Fruit fly (Drosophila melanogaster) whole organism, embryonic: ENCODE results near the gene CG43679.
A peak's percentile ranks its signal among the peaks of the same experiment; 100 is the strongest.

Experiments used
- Adf1 ChIP-seq: fragments of 200-800 bp; sonication (Bioruptor generic); IDR thresholded peaks from 2 replicates; pipeline ENCODE4 v1.3.6; 2022; ENCODE audit warnings: missing biosample characterization, missing genetic modification characterization
- Atf6 ChIP-seq: fragments of 200-800 bp; sonication (Bioruptor generic); IDR thresholded peaks from 2 replicates; pipeline ENCODE4 v1.3.6; 2022; ENCODE audit warnings: missing biosample characterization, missing genetic modification characterization
- B-H1 ChIP-seq: fragments of 200-800 bp; sonication (Bioruptor generic); IDR thresholded peaks from 3 replicates; pipeline ENCODE4 v1.3.6; 2022; ENCODE audit warnings: missing biosample characterization, missing genetic modification characterization
- CG12236 ChIP-seq: fragments of 200-800 bp; sonication (Bioruptor generic); optimal IDR thresholded peaks from 2 replicates; lab custom pipeline; 2016; ENCODE audit warnings: missing biosample characterization, missing genetic modification characterization
- CG15479 ChIP-seq: fragments of 200-800 bp; sonication (Bioruptor generic); optimal IDR thresholded peaks from 3 replicates; lab custom pipeline; 2019; ENCODE audit warnings: missing biosample characterization, mild to moderate bottlenecking, missing genetic modification characterization, moderate library complexity
- CG16779 ChIP-seq: fragments of 200-800 bp; sonication (Bioruptor generic); IDR thresholded peaks from 2 replicates; pipeline ENCODE4 v1.3.6; 2022; ENCODE audit warnings: missing biosample characterization, missing genetic modification characterization
- CG18011 ChIP-seq: fragments of 200-800 bp; sonication (Bioruptor generic); optimal IDR thresholded peaks from 2 replicates; lab custom pipeline; 2017; ENCODE audit warnings: missing biosample characterization, missing genetic modification characterization, mild to moderate bottlenecking, moderate library complexity, missing genotype
- CG2199 ChIP-seq: fragments of 200-800 bp; sonication (Bioruptor generic); IDR thresholded peaks from 3 replicates; pipeline ENCODE4 v1.3.6; 2022; ENCODE audit warnings: missing biosample characterization, missing genetic modification characterization
- CG3407 ChIP-seq: fragments of 200-800 bp; sonication (Bioruptor generic); optimal IDR thresholded peaks from 2 replicates; lab custom pipeline; 2018; ENCODE audit warnings: missing biosample characterization, mild to moderate bottlenecking, missing genetic modification characterization
- CG5245 ChIP-seq: fragments of 200-800 bp; sonication (Bioruptor generic); optimal IDR thresholded peaks from 3 replicates; lab custom pipeline; 2016; ENCODE audit warnings: missing biosample characterization, missing genetic modification characterization
- CG8765 ChIP-seq: fragments of 200-800 bp; sonication (Bioruptor generic); IDR thresholded peaks from 2 replicates; pipeline ENCODE4 v1.3.6; 2022; ENCODE audit warnings: missing biosample characterization, missing genetic modification characterization
- CG9797 ChIP-seq: fragments of 200-800 bp; sonication (Bioruptor generic); optimal IDR thresholded peaks from 3 replicates; lab custom pipeline; 2018; ENCODE audit warnings: missing biosample characterization, mild to moderate bottlenecking, missing genetic modification characterization
- CkIIα-i1 ChIP-seq: fragments of 200-800 bp; sonication (Bioruptor generic); IDR thresholded peaks from 2 replicates; pipeline ENCODE4 v1.3.6; 2022; ENCODE audit warnings: missing biosample characterization, missing genetic modification characterization
- D ChIP-seq, 2 experiments: fragments of 200-800 bp in 1 of 2; fragments of >200 bp in 1 of 2; sonication (Bioruptor generic) in 1 of 2; optimal IDR thresholded peaks; 2 replicates in 1 of 2; 3 replicates in 1 of 2; lab custom pipeline; 2017; ENCODE audit warnings: mild to moderate bottlenecking in 1 of 2, missing biosample characterization in 1 of 2, missing genetic modification characterization in 1 of 2, missing genetic modification reagents in 1 of 2
- Dfd ChIP-seq, 2 experiments: fragments of >200 bp; optimal IDR thresholded peaks; 2 replicates each; lab custom pipeline; 2017; ENCODE audit warnings: missing biosample characterization in 2 of 2, missing genetic modification characterization in 2 of 2
- E2f1 ChIP-seq: fragments of 200-800 bp; sonication (Bioruptor generic); IDR thresholded peaks from 2 replicates; pipeline ENCODE4 v1.3.6; 2022; ENCODE audit warnings: missing biosample characterization, missing genetic modification characterization
- Mrtf ChIP-seq: fragments of 200-800 bp; sonication (Bioruptor generic); IDR thresholded peaks from 3 replicates; pipeline ENCODE4 v1.3.6; 2022; ENCODE audit warnings: missing biosample characterization, missing genetic modification characterization
- Nf-YB ChIP-seq: fragments of 200-800 bp; sonication (Bioruptor generic); optimal IDR thresholded peaks from 3 replicates; lab custom pipeline; 2019; ENCODE audit warnings: missing biosample characterization, mild to moderate bottlenecking, missing genetic modification characterization, moderate library complexity
- Nf-YC ChIP-seq: fragments of 200-800 bp; optimal IDR thresholded peaks from 3 replicates; lab custom pipeline; 2019; ENCODE audit warnings: missing biosample characterization, mild to moderate bottlenecking, missing genetic modification characterization, moderate library complexity
- bcd ChIP-seq: fragments of 200-800 bp; sonication (Bioruptor generic); optimal IDR thresholded peaks from 2 replicates; lab custom pipeline; 2017; ENCODE audit warnings: missing biosample characterization, mild to moderate bottlenecking, missing genetic modification characterization
- cg ChIP-seq: fragments of 200-800 bp; sonication (Bioruptor generic); optimal IDR thresholded peaks from 3 replicates; lab custom pipeline; 2019; ENCODE audit warnings: missing biosample characterization, mild to moderate bottlenecking, missing genetic modification characterization, moderate library complexity
- chm ChIP-seq: fragments of 200-800 bp; sonication (Bioruptor generic); IDR thresholded peaks from 2 replicates; pipeline ENCODE4 v1.3.6; 2022; ENCODE audit warnings: missing biosample characterization, missing genetic modification characterization
- ci ChIP-seq: fragments of 200-800 bp; sonication (Bioruptor generic); IDR thresholded peaks from 3 replicates; pipeline ENCODE4 v1.3.6; 2022; ENCODE audit warnings: missing biosample characterization, missing genetic modification characterization
- crc ChIP-seq: fragments of 200-800 bp; sonication (Bioruptor generic); optimal IDR thresholded peaks from 2 replicates; lab custom pipeline; 2016; ENCODE audit warnings: missing biosample characterization, missing genetic modification characterization
- gcm ChIP-seq: fragments of 200-800 bp; sonication (Bioruptor generic); optimal IDR thresholded peaks from 2 replicates; lab custom pipeline; 2019; ENCODE audit warnings: missing biosample characterization, mild to moderate bottlenecking, missing genetic modification characterization, moderate library complexity
- grau ChIP-seq: fragments of 200-800 bp; optimal IDR thresholded peaks from 3 replicates; lab custom pipeline; 2019; ENCODE audit warnings: missing biosample characterization, mild to moderate bottlenecking, missing genetic modification characterization, moderate library complexity
- gsb-n ChIP-seq: fragments of 200-800 bp; sonication (Bioruptor generic); optimal IDR thresholded peaks from 3 replicates; lab custom pipeline; 2018; ENCODE audit warnings: missing biosample characterization, mild to moderate bottlenecking, missing genetic modification characterization
- hb ChIP-seq: fragments of 200-800 bp; sonication (Bioruptor generic); IDR thresholded peaks from 3 replicates; pipeline ENCODE4 v1.3.6; 2022; ENCODE audit warnings: missing biosample characterization, missing genetic modification characterization; ENCODE audit not compliant: partially characterized antibody
- lbe ChIP-seq: fragments of 200-800 bp; sonication (Bioruptor generic); optimal IDR thresholded peaks from 2 replicates; lab custom pipeline; 2016; ENCODE audit warnings: missing biosample characterization, mild to moderate bottlenecking, missing genetic modification characterization
- maf-S ChIP-seq: fragments of 200-800 bp; sonication (Bioruptor generic); optimal IDR thresholded peaks from 2 replicates; lab custom pipeline; 2016; ENCODE audit warnings: missing biosample characterization, missing genetic modification characterization
- phol ChIP-seq: fragments of 200-800 bp; sonication (Bioruptor generic); optimal IDR thresholded peaks from 3 replicates; lab custom pipeline; 2018; ENCODE audit warnings: missing biosample characterization, mild to moderate bottlenecking, missing genetic modification characterization, moderate library complexity
- prd ChIP-seq, 3 experiments: fragments of >200 bp in 2 of 3; fragments of 200-800 bp in 1 of 3; sonication (Bioruptor generic) in 1 of 3; optimal IDR thresholded peaks in 2 of 3; IDR thresholded peaks in 1 of 3; 2 replicates in 2 of 3; 3 replicates in 1 of 3; pipeline versions ENCODE4 v1.3.6 to Lab custom; 2017 to 2022; ENCODE audit warnings: missing biosample characterization in 1 of 3, missing genetic modification characterization in 1 of 3
- pros ChIP-seq: fragments of 200-800 bp; sonication (Bioruptor generic); optimal IDR thresholded peaks from 3 replicates; lab custom pipeline; 2019; ENCODE audit warnings: missing biosample characterization, mild to moderate bottlenecking, missing genetic modification characterization, moderate library complexity
- scrt ChIP-seq: fragments of 200-800 bp; sonication (Bioruptor generic); optimal IDR thresholded peaks from 2 replicates; lab custom pipeline; 2018; ENCODE audit warnings: missing biosample characterization, mild to moderate bottlenecking, missing genetic modification characterization, moderate library complexity
- seq ChIP-seq: fragments of 200-800 bp; sonication (Bioruptor generic); IDR thresholded peaks from 2 replicates; pipeline ENCODE4 v1.3.6; 2022; ENCODE audit warnings: missing biosample characterization, missing genetic modification characterization
- sima ChIP-seq: fragments of 200-800 bp; sonication (Bioruptor generic); optimal IDR thresholded peaks from 2 replicates; lab custom pipeline; 2016; ENCODE audit warnings: missing biosample characterization, missing genetic modification characterization
- sqz ChIP-seq: fragments of 200-800 bp; sonication (Bioruptor generic); optimal IDR thresholded peaks from 3 replicates; lab custom pipeline; 2018; ENCODE audit warnings: missing biosample characterization, mild to moderate bottlenecking, missing genetic modification characterization
- tap ChIP-seq: fragments of 200-800 bp; optimal IDR thresholded peaks from 3 replicates; lab custom pipeline; 2019; ENCODE audit warnings: missing biosample characterization, mild to moderate bottlenecking, missing genetic modification characterization, moderate library complexity
- tll ChIP-seq, 2 experiments: fragments of 200-800 bp in 1 of 2; fragments of >200 bp in 1 of 2; sonication (Bioruptor generic) in 1 of 2; optimal IDR thresholded peaks; 2 replicates each; lab custom pipeline; 2017 to 2019; ENCODE audit warnings: missing biosample characterization in 2 of 2, missing genetic modification characterization in 2 of 2, mild to moderate bottlenecking in 1 of 2, moderate library complexity in 1 of 2
- vfl ChIP-seq: fragments of 200-800 bp; sonication (Bioruptor generic); optimal IDR thresholded peaks from 2 replicates; lab custom pipeline; 2016; ENCODE audit warnings: missing biosample characterization, missing genetic modification characterization
- zen ChIP-seq: fragments of 200-800 bp; sonication (Bioruptor generic); optimal IDR thresholded peaks from 3 replicates; lab custom pipeline; 2018; ENCODE audit warnings: missing biosample characterization, mild to moderate bottlenecking, missing genetic modification characterization, moderate library complexity

Gene CG43679

DNA sequence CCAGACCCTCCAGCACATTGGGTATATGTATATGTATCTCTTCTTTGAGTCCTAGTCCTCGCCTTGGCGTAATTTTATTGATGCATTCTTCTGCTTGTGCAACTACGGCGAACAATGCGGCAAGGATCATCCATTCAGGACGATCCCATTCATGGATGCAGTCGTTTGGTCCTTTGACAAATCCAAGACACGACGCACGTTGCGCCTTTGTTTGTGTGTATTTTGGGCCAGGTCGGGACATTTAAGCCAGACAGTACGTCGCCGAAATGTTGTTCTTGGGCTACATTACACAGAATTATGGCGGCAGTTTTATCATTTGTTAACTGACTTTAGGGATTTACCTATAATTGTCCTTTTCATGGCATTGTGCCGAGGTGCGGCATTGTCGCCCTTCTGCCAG lies 6.1 kb downstream of the CG43679 start (continued):
- TF ChIP-seq maf-S (GFP tag; lab: Kevin White, UChicago): no peak
- TF ChIP-seq tll (GFP tag; optimal IDR thresholded peaks at IDR 0.05; lab: Kevin White, UChicago): peak in 1 of 2 experiments; percentile 92
- TF ChIP-seq chm (GFP tag; lab: Robert Waterston, UW): no peak
- no peak for TF ChIP-seq CG9797
- no peak for TF ChIP-seq E2f1 (GFP tag; lab: Robert Waterston, UW)
- TF ChIP-seq CG3407 (GFP tag; lab: Kevin White, UChicago): no peak
- TF ChIP-seq sqz (GFP tag; lab: Kevin White, UChicago): no peak
- TF ChIP-seq CG8765 (GFP tag; lab: Robert Waterston, UW): no peak
- TF ChIP-seq zen (tag; lab: Kevin White, UChicago): peak; percentile 63

DNA sequence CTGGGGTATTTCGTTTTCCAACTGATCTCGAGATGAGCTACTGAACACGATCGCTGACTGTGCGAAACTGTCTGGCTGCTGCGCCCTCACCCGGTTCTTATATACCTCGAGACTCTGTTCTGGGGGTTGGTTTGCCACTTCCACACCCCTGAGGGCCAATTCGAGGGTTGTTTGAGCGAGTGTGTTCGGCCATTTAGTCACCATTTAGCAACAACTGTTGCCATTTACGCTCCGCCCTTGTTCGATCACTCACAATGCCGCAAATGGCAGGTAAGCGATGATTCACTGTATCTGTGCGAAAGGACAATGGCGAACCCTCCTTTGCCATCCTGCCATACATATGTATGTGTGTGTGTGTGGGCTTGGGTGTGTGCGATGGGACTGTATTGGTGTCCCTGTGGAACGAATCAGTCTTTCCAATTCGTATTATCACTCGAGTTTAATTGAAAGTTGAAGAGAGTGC lies 7.3 kb downstream of the CG43679 start, which contains the start of gene ind:
TSS of gene ind (minus strand) at position 51 of the 463 bp plus-strand sequence.
- TF ChIP-seq CG2199 (GFP tag; lab: Robert Waterston, UW) (0 out of 3 replicates have a peak, but pooled peaks have one; percentile 15), gsb-n (tag; lab: Kevin White, UChicago) (peak; percentile 76), B-H1 (GFP tag; lab: Robert Waterston, UW) (no peak), E2f1 (GFP tag; lab: Robert Waterston, UW) (no peak), sima (no peak), Nf-YC (tag; lab: Kevin White, UChicago) (peak; percentile 90), phol (tag; lab: Kevin White, UChicago) (peak; percentile 50), grau (tag; lab: Kevin White, UChicago) (peak; percentile 49), CG5245 (GFP tag; lab: Kevin White, UChicago) (no peak), tap (tag; lab: Kevin White, UChicago) (peak; percentile 57), CG18011 (GFP tag; lab: Kevin White, UChicago) (no peak), cg (GFP tag; lab: Kevin White, UChicago) (peak; percentile 75), bcd (GFP tag; lab: Kevin White, UChicago) (no peak), Atf6 (GFP tag; lab: Robert Waterston, UW) (no peak), Mrtf (GFP tag; lab: Robert Waterston, UW) (no peak), hb (GFP tag; lab: Robert Waterston, UW) (no peak), ci (GFP tag; lab: Robert Waterston, UW) (no peak), tll (GFP tag; optimal IDR thresholded peaks at IDR 0.05; lab: Kevin White, UChicago) (peak in 1 of 2 experiments; percentile 62), pros (GFP tag; lab: Kevin White, UChicago) (peak; percentile 57), crc (GFP tag; lab: Kevin White, UChicago) (no peak), Adf1 (GFP tag; lab: Robert Waterston, UW) (no peak), CkIIα-i1 (GFP tag; lab: Robert Waterston, UW) (no peak), CG12236 (no peak), Nf-YB (GFP tag; lab: Kevin White, UChicago) (peak; percentile 92), Dfd (GFP tag; optimal IDR thresholded peaks at IDR 0.05; lab: Kevin White, UChicago) (no peak), vfl (no peak), CG16779 (GFP tag; lab: Robert Waterston, UW) (no peak), lbe (no peak), seq (GFP tag; lab: Robert Waterston, UW) (peak; percentile 77; the same call in 1 of the 2 replicates), zen (tag; lab: Kevin White, UChicago) (peak; percentile 10), D (optimal IDR thresholded peaks at IDR 0.05; lab: Kevin White, UChicago) (peak; percentile 90), D (GFP tag; optimal IDR thresholded peaks at IDR 0.05; lab: Kevin White, UChicago) (peak; percentile 0), gcm (GFP tag; lab: Kevin White, UChicago) (peak; percentile 25), prd (optimal IDR thresholded peaks at IDR 0.05; lab: Kevin White, UChicago) (no peak), prd (GFP tag; IDR thresholded peaks at IDR 0.05; lab: Robert Waterston, UW) (peak; percentile 37; the same call in 1 of the 3 replicates), scrt (GFP tag; lab: Kevin White, UChicago) (peak; percentile 11), CG15479 (peak; percentile 82)
